Worm (Caenorhabditis elegans) whole organism, L2 larva: Measurements from ENCODE around the gene txt-10.

Source experiments
- C34F6.9 ChIP-seq: fragments of 150-350 bp; optimal IDR thresholded peaks from 2 replicates; lab custom pipeline; 2014; ENCODE audit warnings: missing biosample characterization, missing genetic modification characterization
- R02D3.7 ChIP-seq: fragments of 150-350 bp; optimal IDR thresholded peaks from 2 replicates; lab custom pipeline; 2014; ENCODE audit warnings: missing biosample characterization, missing genetic modification characterization
- Y55F3AM.14 ChIP-seq: fragments of 200-800 bp; sonication (Bioruptor generic); optimal IDR thresholded peaks from 2 replicates; lab custom pipeline; 2018; ENCODE audit warnings: mild to moderate bottlenecking, missing genetic modification characterization, missing compliant biosample characterization
- ama-1 ChIP-seq: fragments of 150-350 bp; optimal IDR thresholded peaks from 2 replicates; lab custom pipeline; 2018; ENCODE audit warnings: inconsistent platforms
- blmp-1 ChIP-seq: sonication (generic microtip); optimal IDR thresholded peaks from 2 replicates; lab custom pipeline; 2017; ENCODE audit warnings: missing genetic modification characterization, mild to moderate bottlenecking, missing compliant biosample characterization, antibody characterized with exemption, moderate library complexity; ENCODE audit not compliant: insufficient read depth
- crh-2 ChIP-seq: sonication (generic microtip); optimal IDR thresholded peaks from 2 replicates; lab custom pipeline; 2017; ENCODE audit warnings: missing biosample characterization, missing genetic modification characterization
- egl-27 ChIP-seq: sonication (generic microtip); optimal IDR thresholded peaks from 3 replicates; lab custom pipeline; 2017; ENCODE audit warnings: missing biosample characterization, missing genetic modification reagents, missing genetic modification characterization
- fos-1 ChIP-seq: fragments of 150-350 bp; optimal IDR thresholded peaks from 2 replicates; lab custom pipeline; 2014; ENCODE audit warnings: missing biosample characterization, missing genetic modification characterization
- nhr-11 ChIP-seq: fragments of 150-350 bp; optimal IDR thresholded peaks from 2 replicates; lab custom pipeline; 2014; ENCODE audit warnings: missing biosample characterization, missing genetic modification characterization
- nhr-21 ChIP-seq: fragments of 150-350 bp; optimal IDR thresholded peaks from 2 replicates; lab custom pipeline; 2014; ENCODE audit warnings: missing biosample characterization, missing genetic modification characterization
- nhr-6 ChIP-seq: fragments of 150-350 bp; optimal IDR thresholded peaks from 2 replicates; lab custom pipeline; 2014; ENCODE audit warnings: missing biosample characterization, missing genetic modification characterization
- skn-1 ChIP-seq: sonication (generic microtip); optimal IDR thresholded peaks from 2 replicates; lab custom pipeline; 2017; ENCODE audit warnings: missing biosample characterization, missing genetic modification characterization
- sma-9 ChIP-seq, 2 experiments: fragments of 150-350 bp in 1 of 2; sonication (generic microtip) in 1 of 2; optimal IDR thresholded peaks; 2 replicates each; lab custom pipeline; 2014 to 2016; ENCODE audit warnings: missing genetic modification characterization in 2 of 2, mild to moderate bottlenecking in 1 of 2, missing biosample characterization in 1 of 2, missing compliant biosample characterization in 1 of 2, missing genetic modification reagents in 1 of 2, moderate library complexity in 1 of 2
- unc-39 ChIP-seq: fragments of 150-350 bp; optimal IDR thresholded peaks from 2 replicates; lab custom pipeline; 2014; ENCODE audit warnings: missing biosample characterization, missing genetic modification characterization

The txt-10 gene

DNA sequence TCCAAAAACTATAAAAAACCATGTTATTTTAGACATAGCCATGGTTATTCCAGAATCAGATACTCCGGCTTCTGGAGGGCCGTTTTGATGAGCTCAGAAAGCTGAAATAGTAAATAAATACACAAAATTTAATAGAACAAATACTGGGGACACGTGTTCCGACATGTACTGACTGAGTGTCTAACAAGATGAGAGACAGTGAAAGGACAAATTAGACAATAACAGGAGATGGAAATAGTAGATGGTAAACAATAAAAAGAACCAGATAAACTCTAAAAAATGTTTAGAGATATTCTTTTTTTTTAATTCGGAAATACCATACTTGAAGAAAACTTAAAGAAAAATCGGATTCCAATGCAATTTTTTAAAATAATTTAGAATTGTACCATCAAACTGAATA lies 48.0 kb downstream of the txt-10 start, which contains the start of gene Y32F6B.1:
Gene Y32F6B.1, minus strand, starts transcription at position 101 of the 400 bp plus-strand sequence.
- no peak for TF ChIP-seq fos-1
- no peak for TF ChIP-seq nhr-6 (tag; lab: Kevin White, UChicago)
- no peak for TF ChIP-seq unc-39 (tag; lab: Kevin White, UChicago)
- no peak for TF ChIP-seq R02D3.7 (tag; lab: Kevin White, UChicago)
- no peak for TF ChIP-seq crh-2 (tag; lab: Kevin White, UChicago)
- no peak for TF ChIP-seq nhr-21 (tag; lab: Kevin White, UChicago)
- no peak for TF ChIP-seq blmp-1 (tag; lab: Kevin White, UChicago)
- TF ChIP-seq Y55F3AM.14 (GFP tag; lab: Kevin White, UChicago), result no peak
- TF ChIP-seq ama-1, result no peak
- TF ChIP-seq skn-1 (tag; lab: Kevin White, UChicago), result no peak
- TF ChIP-seq nhr-11, result no peak
- TF ChIP-seq, all 48 proteins: peak for 0

- no peak for TF ChIP-seq C34F6.9
- TF ChIP-seq sma-9 (GFP tag; optimal IDR thresholded peaks at IDR 0.05; lab: Kevin White, UChicago), result peak; percentile 34
- no peak for TF ChIP-seq sma-9 (tag; optimal IDR thresholded peaks at IDR 0.05; lab: Kevin White, UChicago)
- TF ChIP-seq fos-1, result peak; percentile 59
- no peak for TF ChIP-seq egl-27
- TF ChIP-seq blmp-1 (tag; lab: Kevin White, UChicago), result no peak
- TF ChIP-seq, all 48 proteins: peak for 2
Observed at ce11 chrV:10483995-10484394, 48.6 kb downstream of the txt-10 start.
